Fruit fly (Drosophila melanogaster): ENCODE measurements around the gene CG2076.
"Not testable (repeated sequence)": the region's sequence is repeated elsewhere in the genome, so short reads cannot be mapped to it uniquely, and the experiment has no call there.

CG2076 gene

dm6 chrX:11095973-11096372, 6.0 kb downstream of the CG2076 start, which contains the start of gene CG42249:
Gene CG42249, plus strand, starts transcription at chrX:11096273.
- TF ChIP-seq Myc (optimal IDR thresholded peaks at IDR 0.05); N (GFP tag; optimal IDR thresholded peaks at IDR 0.05); GATAd (GFP tag; optimal IDR thresholded peaks at IDR 0.05): not testable (repeated sequence)

- TF ChIP-seq fru (GFP tag; optimal IDR thresholded peaks at IDR 0.05) (peak; percentile 38), ey (GFP tag; optimal IDR thresholded peaks at IDR 0.05) (peak; percentile 41), dsf (GFP tag; optimal IDR thresholded peaks at IDR 0.05; ENCODE audit: borderline replicate concordance) (no peak), OdsH (GFP tag; optimal IDR thresholded peaks at IDR 0.05) (peak; percentile 48), h (GFP tag; optimal IDR thresholded peaks at IDR 0.05) (peak; percentile 62), psq (GFP tag; optimal IDR thresholded peaks at IDR 0.05) (peak; percentile 31), sage (GFP tag; optimal IDR thresholded peaks at IDR 0.05) (peak; percentile 54), Abd-B (GFP tag; optimal IDR thresholded peaks at IDR 0.05) (no peak), woc (GFP tag; optimal IDR thresholded peaks at IDR 0.05) (peak; percentile 39), dl (GFP tag; optimal IDR thresholded peaks at IDR 0.05; ENCODE audit: insufficient read depth in 1 of 2, partially characterized antibody in 2 of 2) (no peak), br (GFP tag; optimal IDR thresholded peaks at IDR 0.05) (peak; percentile 41), foxo (GFP tag; optimal IDR thresholded peaks at IDR 0.05) (peak in 1 of 2 experiments; percentile 58), rgr (GFP tag; optimal IDR thresholded peaks at IDR 0.05) (peak; percentile 34), Dfd (GFP tag; optimal IDR thresholded peaks at IDR 0.05) (no peak), Sp1 (GFP tag; optimal IDR thresholded peaks at IDR 0.05) (peak; percentile 48), HLH106 (tag; optimal IDR thresholded peaks at IDR 0.05) (peak; percentile 64), sv (GFP tag; optimal IDR thresholded peaks at IDR 0.05) (peak; percentile 43), lola (GFP tag; optimal IDR thresholded peaks at IDR 0.05) (no peak), Hr83 (GFP tag; optimal IDR thresholded peaks at IDR 0.05; ENCODE audit: poor library complexity, severe bottlenecking) (peak; percentile 8), Vsx2 (GFP tag; optimal IDR thresholded peaks at IDR 0.05; ENCODE audit: partially characterized antibody) (no peak), CrebA (GFP tag; optimal IDR thresholded peaks at IDR 0.05; ENCODE audit: borderline replicate concordance) (no peak), Myc (optimal IDR thresholded peaks at IDR 0.05) (no peak), tai (GFP tag; optimal IDR thresholded peaks at IDR 0.05) (no peak), Hr78 (GFP tag; optimal IDR thresholded peaks at IDR 0.05) (no peak), CG32264 (GFP tag; optimal IDR thresholded peaks at IDR 0.05) (no peak), Mio (GFP tag; optimal IDR thresholded peaks at IDR 0.05) (no peak)
Observed at dm6 chrX:11108148-11108844, 18.3 kb downstream of the CG2076 start, which contains the start of gene Hsp60A. Gene Hsp60A, plus strand, starts transcription at chrX:11108482.

dm6 chrX:11108845-11109450, 18.9 kb downstream of the CG2076 start:
- TF ChIP-seq br (GFP tag; optimal IDR thresholded peaks at IDR 0.05): no peak
- peak; percentile 35 for TF ChIP-seq N (GFP tag; optimal IDR thresholded peaks at IDR 0.05)
- no peak for TF ChIP-seq CG9705 (GFP tag; optimal IDR thresholded peaks at IDR 0.05)
- no peak for TF ChIP-seq dsf (GFP tag; optimal IDR thresholded peaks at IDR 0.05; ENCODE audit: borderline replicate concordance)
- TF ChIP-seq sv (GFP tag; optimal IDR thresholded peaks at IDR 0.05): no peak
- peak; percentile 24 for TF ChIP-seq HLH106 (tag; optimal IDR thresholded peaks at IDR 0.05)

dm6 chrX:11109670-11110069, 19.7 kb downstream of the CG2076 start:
- no peak for TF ChIP-seq Mio (GFP tag; optimal IDR thresholded peaks at IDR 0.05)
- TF ChIP-seq usp (GFP tag; optimal IDR thresholded peaks at IDR 0.05): no peak
- no peak for TF ChIP-seq h (GFP tag; optimal IDR thresholded peaks at IDR 0.05)
- no peak for TF ChIP-seq foxo (GFP tag; optimal IDR thresholded peaks at IDR 0.05)

- TF ChIP-seq sv (GFP tag; optimal IDR thresholded peaks at IDR 0.05): no peak
- TF ChIP-seq rgr (GFP tag; optimal IDR thresholded peaks at IDR 0.05): no peak
- TF ChIP-seq jim (GFP tag; optimal IDR thresholded peaks at IDR 0.05): no peak
- TF ChIP-seq Hr83 (GFP tag; optimal IDR thresholded peaks at IDR 0.05; ENCODE audit: poor library complexity, severe bottlenecking): no peak
- no peak for TF ChIP-seq psq (GFP tag; optimal IDR thresholded peaks at IDR 0.05)
- no peak for TF ChIP-seq CrebA (GFP tag; optimal IDR thresholded peaks at IDR 0.05; ENCODE audit: borderline replicate concordance)
- TF ChIP-seq woc (GFP tag; optimal IDR thresholded peaks at IDR 0.05): no peak
- TF ChIP-seq Abd-B (GFP tag; optimal IDR thresholded peaks at IDR 0.05): no peak
- no peak for TF ChIP-seq OdsH (GFP tag; optimal IDR thresholded peaks at IDR 0.05)
- TF ChIP-seq ey (GFP tag; optimal IDR thresholded peaks at IDR 0.05): no peak
- TF ChIP-seq CG9705 (GFP tag; optimal IDR thresholded peaks at IDR 0.05): no peak
Observed at dm6 chrX:11123561-11123960, 33.6 kb downstream of the CG2076 start.
